Fruit fly (Drosophila melanogaster) whole organism, embryonic: ENCODE data around the gene Nepl7.

Source experiments
- BtbVII ChIP-seq: fragments of 200-800 bp; sonication (Bioruptor generic); optimal IDR thresholded peaks from 3 replicates; lab custom pipeline; 2017; ENCODE audit warnings: missing biosample characterization, mild to moderate bottlenecking, missing genetic modification characterization
- CG10267 ChIP-seq: fragments of 200-800 bp; sonication (Bioruptor generic); optimal IDR thresholded peaks from 2 replicates; lab custom pipeline; 2018; ENCODE audit warnings: missing biosample characterization, mild to moderate bottlenecking, missing genetic modification characterization, moderate library complexity
- CG11398 ChIP-seq: fragments of 200-800 bp; sonication (Bioruptor generic); optimal IDR thresholded peaks from 2 replicates; lab custom pipeline; 2016; ENCODE audit warnings: missing biosample characterization, missing genetic modification characterization
- CG12236 ChIP-seq: fragments of 200-800 bp; sonication (Bioruptor generic); optimal IDR thresholded peaks from 2 replicates; lab custom pipeline; 2016; ENCODE audit warnings: missing biosample characterization, missing genetic modification characterization
- CG13287 ChIP-seq: fragments of 200-800 bp; sonication (Bioruptor generic); IDR thresholded peaks from 2 replicates; pipeline ENCODE4 v1.3.6; 2022; ENCODE audit warnings: missing biosample characterization, missing genetic modification characterization; ENCODE audit not compliant: partially characterized antibody
- CG14441 ChIP-seq: fragments of 200-800 bp; sonication (Bioruptor generic); IDR thresholded peaks from 2 replicates; pipeline ENCODE4 v1.3.6; 2022; ENCODE audit warnings: missing biosample characterization, missing genetic modification characterization
- CG15514 ChIP-seq: fragments of 200-800 bp; sonication (Bioruptor generic); optimal IDR thresholded peaks from 3 replicates; lab custom pipeline; 2017; ENCODE audit warnings: missing biosample characterization, missing genetic modification characterization, mild to moderate bottlenecking, moderate library complexity, missing genetic modification reagents
- CG16813 ChIP-seq: fragments of 200-800 bp; sonication (Bioruptor generic); IDR thresholded peaks from 3 replicates; pipeline ENCODE4 v1.3.6; 2022; ENCODE audit warnings: missing biosample characterization, missing genetic modification characterization; ENCODE audit not compliant: partially characterized antibody
- CG17328 ChIP-seq: fragments of 200-800 bp; sonication (Bioruptor generic); IDR thresholded peaks from 2 replicates; pipeline ENCODE4 v1.3.6; 2022; ENCODE audit warnings: missing biosample characterization, missing genetic modification characterization
- CG18011 ChIP-seq: fragments of 200-800 bp; sonication (Bioruptor generic); optimal IDR thresholded peaks from 2 replicates; lab custom pipeline; 2017; ENCODE audit warnings: missing biosample characterization, missing genetic modification characterization, mild to moderate bottlenecking, moderate library complexity, missing genotype
- CG18599 ChIP-seq: fragments of 200-800 bp; sonication (Bioruptor generic); optimal IDR thresholded peaks from 3 replicates; lab custom pipeline; 2017; ENCODE audit warnings: missing biosample characterization, missing genetic modification characterization, mild to moderate bottlenecking, moderate library complexity, missing genetic modification reagents
- CG2120 ChIP-seq: fragments of 200-800 bp; sonication (Bioruptor generic); optimal IDR thresholded peaks from 3 replicates; lab custom pipeline; 2016; ENCODE audit warnings: missing biosample characterization, missing genetic modification characterization
- CG2875 ChIP-seq: fragments of 200-800 bp; sonication (Bioruptor generic); optimal IDR thresholded peaks from 2 replicates; lab custom pipeline; 2017; ENCODE audit warnings: missing biosample characterization, mild to moderate bottlenecking, missing genetic modification characterization, missing genetic modification reagents
- CG32532 ChIP-seq: fragments of 200-800 bp; sonication (Bioruptor generic); IDR thresholded peaks from 2 replicates; pipeline ENCODE4 v1.3.6; 2022; ENCODE audit warnings: missing biosample characterization, missing genetic modification characterization
- CG4404 ChIP-seq: fragments of 200-800 bp; sonication (Bioruptor generic); IDR thresholded peaks from 2 replicates; pipeline ENCODE4 v1.3.6; 2022; ENCODE audit warnings: missing biosample characterization, missing genetic modification characterization
- CG6175 ChIP-seq: fragments of 200-800 bp; sonication (Bioruptor generic); IDR thresholded peaks from 3 replicates; pipeline ENCODE4 v1.3.6; 2022; ENCODE audit warnings: missing biosample characterization, missing genetic modification characterization
- CG6765 ChIP-seq: fragments of 200-800 bp; sonication (Bioruptor generic); optimal IDR thresholded peaks from 3 replicates; lab custom pipeline; 2017; ENCODE audit warnings: missing biosample characterization, mild to moderate bottlenecking, missing genetic modification characterization
- CG7556 ChIP-seq: fragments of 200-800 bp; sonication (Bioruptor generic); optimal IDR thresholded peaks from 2 replicates; lab custom pipeline; 2017; ENCODE audit warnings: missing biosample characterization, mild to moderate bottlenecking, missing genetic modification characterization
- CoRest ChIP-seq: fragments of 200-800 bp; sonication (Bioruptor generic); optimal IDR thresholded peaks from 3 replicates; lab custom pipeline; 2018; ENCODE audit warnings: missing biosample characterization, mild to moderate bottlenecking, missing genetic modification characterization, moderate library complexity
- D19A ChIP-seq: fragments of 200-800 bp; optimal IDR thresholded peaks from 3 replicates; lab custom pipeline; 2019; ENCODE audit warnings: missing biosample characterization, mild to moderate bottlenecking, missing genetic modification characterization, moderate library complexity
- Drgx ChIP-seq: fragments of 200-800 bp; sonication (Bioruptor generic); IDR thresholded peaks from 2 replicates; pipeline ENCODE4 v1.3.6; 2022; ENCODE audit warnings: missing biosample characterization, missing genetic modification characterization
- ERR ChIP-seq: fragments of 200-800 bp; sonication (Bioruptor generic); optimal IDR thresholded peaks from 2 replicates; lab custom pipeline; 2016; ENCODE audit warnings: missing biosample characterization, missing genetic modification characterization
- Fer3 ChIP-seq: fragments of 200-800 bp; sonication (Bioruptor generic); optimal IDR thresholded peaks from 2 replicates; lab custom pipeline; 2018; ENCODE audit warnings: missing biosample characterization, mild to moderate bottlenecking, missing genetic modification characterization, moderate library complexity
- Hand ChIP-seq: fragments of 200-800 bp; sonication (Bioruptor generic); optimal IDR thresholded peaks from 2 replicates; lab custom pipeline; 2017; ENCODE audit warnings: mild to moderate bottlenecking, missing biosample characterization, missing genetic modification reagents, missing genetic modification characterization
- abd-A ChIP-seq: fragments of 200-800 bp; sonication (Bioruptor generic); optimal IDR thresholded peaks from 3 replicates; lab custom pipeline; 2019; ENCODE audit warnings: missing biosample characterization, mild to moderate bottlenecking, missing genetic modification characterization, moderate library complexity
- al ChIP-seq: fragments of 200-800 bp; sonication (Bioruptor generic); IDR thresholded peaks from 2 replicates; pipeline ENCODE4 v1.3.6; 2022; ENCODE audit warnings: missing biosample characterization, missing genetic modification characterization
- ap ChIP-seq: fragments of 200-800 bp; sonication (Bioruptor generic); IDR thresholded peaks from 2 replicates; pipeline ENCODE4 v1.3.6; 2022; ENCODE audit warnings: missing biosample characterization, missing genetic modification characterization
- az2 ChIP-seq: fragments of 200-800 bp; sonication (Bioruptor generic); optimal IDR thresholded peaks from 3 replicates; lab custom pipeline; 2016; ENCODE audit warnings: missing biosample characterization, missing genetic modification characterization
- cato ChIP-seq: fragments of 200-800 bp; sonication (Bioruptor generic); optimal IDR thresholded peaks from 2 replicates; lab custom pipeline; 2016; ENCODE audit warnings: missing biosample characterization, missing genetic modification characterization, borderline replicate concordance
- exex ChIP-seq: fragments of 200-800 bp; sonication (Bioruptor generic); optimal IDR thresholded peaks from 4 replicates; lab custom pipeline; 2018; ENCODE audit warnings: missing biosample characterization, mild to moderate bottlenecking, missing genetic modification characterization, moderate library complexity
- fd3F ChIP-seq: fragments of 200-800 bp; sonication (Bioruptor generic); optimal IDR thresholded peaks from 2 replicates; lab custom pipeline; 2018; ENCODE audit warnings: missing biosample characterization, mild to moderate bottlenecking, missing genetic modification characterization, moderate library complexity
- grau ChIP-seq: fragments of 200-800 bp; optimal IDR thresholded peaks from 3 replicates; lab custom pipeline; 2019; ENCODE audit warnings: missing biosample characterization, mild to moderate bottlenecking, missing genetic modification characterization, moderate library complexity
- gro ChIP-seq: fragments of 200-800 bp; sonication (Bioruptor generic); optimal IDR thresholded peaks from 2 replicates; lab custom pipeline; 2016; ENCODE audit warnings: missing biosample characterization, missing genetic modification characterization
- gt ChIP-seq: fragments of 200-800 bp; sonication (Bioruptor generic); IDR thresholded peaks from 2 replicates; pipeline ENCODE4 v1.3.6; 2022; ENCODE audit warnings: missing biosample characterization, missing genetic modification characterization
- nom ChIP-seq: fragments of 200-800 bp; sonication (Bioruptor generic); optimal IDR thresholded peaks from 2 replicates; lab custom pipeline; 2017; ENCODE audit warnings: missing biosample characterization, missing genetic modification characterization, mild to moderate bottlenecking, moderate library complexity, missing genetic modification reagents
- psq ChIP-seq: fragments of 200-800 bp; sonication (Bioruptor generic); optimal IDR thresholded peaks from 2 replicates; lab custom pipeline; 2017; ENCODE audit warnings: missing biosample characterization, missing genetic modification characterization
- ranshi ChIP-seq: fragments of 200-800 bp; sonication (Bioruptor generic); IDR thresholded peaks from 2 replicates; pipeline ENCODE4 v1.3.6; 2022; ENCODE audit warnings: missing biosample characterization, missing genetic modification characterization
- rib ChIP-seq: fragments of 200-800 bp; sonication (Bioruptor generic); IDR thresholded peaks from 2 replicates; pipeline ENCODE4 v1.3.6; 2022; ENCODE audit warnings: missing biosample characterization, missing genetic modification characterization
- ro ChIP-seq: fragments of 200-800 bp; sonication (Bioruptor generic); IDR thresholded peaks from 2 replicates; pipeline ENCODE4 v1.3.6; 2022; ENCODE audit warnings: missing biosample characterization, missing genetic modification characterization
- row ChIP-seq: fragments of 200-800 bp; sonication (Bioruptor generic); IDR thresholded peaks from 3 replicates; pipeline ENCODE4 v1.3.6; 2022; ENCODE audit warnings: missing biosample characterization, missing genetic modification characterization
- sens ChIP-seq: fragments of 200-800 bp; sonication (Bioruptor generic); peaks from one replicate; lab custom pipeline; 2016; ENCODE audit warnings: missing biosample characterization, missing genetic modification characterization
- sens-2 ChIP-seq: fragments of 200-800 bp; sonication (Bioruptor generic); IDR thresholded peaks from 2 replicates; pipeline ENCODE4 v1.3.6; 2022; ENCODE audit warnings: missing biosample characterization, missing genetic modification characterization
- seq ChIP-seq: fragments of 200-800 bp; sonication (Bioruptor generic); IDR thresholded peaks from 2 replicates; pipeline ENCODE4 v1.3.6; 2022; ENCODE audit warnings: missing biosample characterization, missing genetic modification characterization
- sug ChIP-seq: fragments of 200-800 bp; optimal IDR thresholded peaks from 2 replicates; lab custom pipeline; 2019; ENCODE audit warnings: missing biosample characterization, mild to moderate bottlenecking, missing genetic modification characterization, moderate library complexity
- tin ChIP-seq: fragments of 200-800 bp; sonication (Bioruptor generic); optimal IDR thresholded peaks from 3 replicates; lab custom pipeline; 2016; ENCODE audit warnings: missing biosample characterization, missing genetic modification characterization

The Nepl7 gene

dm6 chr2L:12700381-12700963 is 31.0 kb upstream of the Nepl7 start, which contains the start of gene CG17036 (continued):
- TF ChIP-seq CG2120 (GFP tag; lab: Kevin White, UChicago) (peak; percentile 26), rib (GFP tag; lab: Robert Waterston, UW) (peak; percentile 26; the same call in 1 of the 2 replicates), seq (GFP tag; lab: Robert Waterston, UW) (no peak), ranshi (no peak), al (GFP tag; lab: Robert Waterston, UW) (peak; percentile 36; the same call in 1 of the 2 replicates), sens-2 (no peak), CG12236 (GFP tag; lab: Kevin White, UChicago) (no peak), az2 (no peak), CG32532 (GFP tag; lab: Robert Waterston, UW) (peak; percentile 62; the same call in 1 of the 2 replicates), D19A (tag; lab: Kevin White, UChicago) (peak; percentile 1), Hand (GFP tag; lab: Kevin White, UChicago) (no peak), CoRest (peak; percentile 53), CG15514 (GFP tag; lab: Kevin White, UChicago) (peak; percentile 41), row (GFP tag; lab: Robert Waterston, UW) (peak; percentile 80), Fer3 (tag; lab: Kevin White, UChicago) (peak; percentile 4), CG18011 (no peak), nom (GFP tag; lab: Kevin White, UChicago) (peak; percentile 16), cato (GFP tag; lab: Kevin White, UChicago) (no peak), CG13287 (GFP tag; lab: Robert Waterston, UW) (0 out of 2 replicates have a peak, but pooled peaks have one; percentile 19), ERR (no peak), CG10267 (tag; lab: Kevin White, UChicago) (peak; percentile 4), grau (tag; lab: Kevin White, UChicago) (peak; percentile 43), sug (peak; percentile 18), CG6175 (GFP tag; lab: Robert Waterston, UW) (no peak), gt (GFP tag; lab: Robert Waterston, UW) (no peak), CG17328 (GFP tag; lab: Robert Waterston, UW) (no peak), gro (GFP tag; lab: Kevin White, UChicago) (no peak), psq (GFP tag; lab: Kevin White, UChicago) (no peak), sens (GFP tag; lab: Kevin White, UChicago) (no peak), fd3F (GFP tag; lab: Kevin White, UChicago) (no peak), CG16813 (GFP tag; lab: Robert Waterston, UW) (no peak), CG4404 (GFP tag; lab: Robert Waterston, UW) (no peak), CG7556 (peak; percentile 39), tin (GFP tag; lab: Kevin White, UChicago) (no peak), CG2875 (GFP tag; lab: Kevin White, UChicago) (no peak), ro (GFP tag; lab: Robert Waterston, UW) (no peak), CG6765 (GFP tag; lab: Kevin White, UChicago) (no peak), exex (tag; lab: Kevin White, UChicago) (no peak), abd-A (tag; lab: Kevin White, UChicago) (no peak), BtbVII (peak; percentile 45), CG14441 (GFP tag; lab: Robert Waterston, UW) (no peak), CG18599 (GFP tag; lab: Kevin White, UChicago) (peak; percentile 32), Drgx (no peak), ap (GFP tag; lab: Robert Waterston, UW) (no peak), CG11398 (GFP tag; lab: Kevin White, UChicago) (no peak)
